Fruit fly (Drosophila melanogaster) whole organism, embryonic: ENCODE measurements around the gene CG12081.

Source experiments
- Aef1 ChIP-seq: fragments of 200-800 bp; sonication (Bioruptor generic); IDR thresholded peaks from 3 replicates; pipeline ENCODE4 v1.3.6; 2022; ENCODE audit warnings: missing biosample characterization, missing genetic modification characterization
- Atf6 ChIP-seq: fragments of 200-800 bp; sonication (Bioruptor generic); IDR thresholded peaks from 2 replicates; pipeline ENCODE4 v1.3.6; 2022; ENCODE audit warnings: missing biosample characterization, missing genetic modification characterization
- B-H1 ChIP-seq: fragments of 200-800 bp; sonication (Bioruptor generic); IDR thresholded peaks from 3 replicates; pipeline ENCODE4 v1.3.6; 2022; ENCODE audit warnings: missing biosample characterization, missing genetic modification characterization
- B-H2 ChIP-seq: fragments of 200-800 bp; sonication (Bioruptor generic); optimal IDR thresholded peaks from 2 replicates; lab custom pipeline; 2018; ENCODE audit warnings: missing biosample characterization, mild to moderate bottlenecking, missing genetic modification characterization
- Blimp-1 ChIP-seq: fragments of 200-800 bp; sonication (Bioruptor generic); optimal IDR thresholded peaks from 3 replicates; lab custom pipeline; 2018; ENCODE audit warnings: missing biosample characterization, missing genetic modification characterization, mild to moderate bottlenecking, moderate library complexity, missing genetic modification reagents
- CG10654 ChIP-seq: fragments of 200-800 bp; sonication (Bioruptor generic); optimal IDR thresholded peaks from 2 replicates; lab custom pipeline; 2016; ENCODE audit warnings: missing biosample characterization, missing genetic modification characterization
- CG10959 ChIP-seq: fragments of 200-800 bp; sonication (Bioruptor generic); IDR thresholded peaks from 2 replicates; pipeline ENCODE4 v1.3.6; 2022; ENCODE audit warnings: missing biosample characterization, missing genetic modification characterization
- CG12299 ChIP-seq: fragments of 200-800 bp; sonication (Bioruptor generic); optimal IDR thresholded peaks from 2 replicates; lab custom pipeline; 2018; ENCODE audit warnings: missing biosample characterization, mild to moderate bottlenecking, missing genetic modification characterization
- CG1529 ChIP-seq: fragments of 200-800 bp; sonication (Bioruptor generic); optimal IDR thresholded peaks from 3 replicates; lab custom pipeline; 2018; ENCODE audit warnings: missing biosample characterization, missing genetic modification characterization
- CG16813 ChIP-seq: fragments of 200-800 bp; sonication (Bioruptor generic); IDR thresholded peaks from 3 replicates; pipeline ENCODE4 v1.3.6; 2022; ENCODE audit warnings: missing biosample characterization, missing genetic modification characterization; ENCODE audit not compliant: partially characterized antibody
- CG30403 ChIP-seq: fragments of 200-800 bp; sonication (Bioruptor generic); optimal IDR thresholded peaks from 3 replicates; lab custom pipeline; 2016; ENCODE audit warnings: missing biosample characterization, missing genetic modification characterization
- CG31224 ChIP-seq: fragments of 200-800 bp; sonication (Bioruptor generic); IDR thresholded peaks from 2 replicates; pipeline ENCODE4 v1.3.6; 2022; ENCODE audit warnings: missing biosample characterization, missing genetic modification characterization
- CG3163 ChIP-seq: fragments of 200-800 bp; sonication (Bioruptor generic); optimal IDR thresholded peaks from 3 replicates; lab custom pipeline; 2016; ENCODE audit warnings: missing biosample characterization, missing genetic modification characterization
- CG34376 ChIP-seq: fragments of 200-800 bp; sonication (Bioruptor generic); optimal IDR thresholded peaks from 2 replicates; lab custom pipeline; 2018; ENCODE audit warnings: missing biosample characterization, mild to moderate bottlenecking, missing genetic modification characterization
- CG6791 ChIP-seq: fragments of 200-800 bp; sonication (Bioruptor generic); IDR thresholded peaks from 3 replicates; pipeline ENCODE4 v1.3.6; 2022; ENCODE audit warnings: missing biosample characterization, missing genetic modification characterization; ENCODE audit not compliant: partially characterized antibody
- CG7357 ChIP-seq: fragments of 200-800 bp; sonication (Bioruptor generic); IDR thresholded peaks from 3 replicates; pipeline ENCODE4 v1.3.6; 2022; ENCODE audit warnings: missing biosample characterization, missing genetic modification characterization
- CG9727 ChIP-seq: fragments of 200-800 bp; sonication (Bioruptor generic); optimal IDR thresholded peaks from 3 replicates; lab custom pipeline; 2017; ENCODE audit warnings: missing biosample characterization, mild to moderate bottlenecking, missing genetic modification characterization
- CHES-1-like ChIP-seq: fragments of 200-800 bp; sonication (Bioruptor generic); optimal IDR thresholded peaks from 2 replicates; lab custom pipeline; 2016; ENCODE audit warnings: missing biosample characterization, missing genetic modification characterization
- Dad ChIP-seq: fragments of 200-800 bp; sonication (Bioruptor generic); optimal IDR thresholded peaks from 3 replicates; lab custom pipeline; 2016; ENCODE audit warnings: missing biosample characterization, missing genetic modification characterization
- Dll ChIP-seq: fragments of 200-800 bp; sonication (Bioruptor generic); IDR thresholded peaks from 4 replicates; pipeline ENCODE4 v1.3.6; 2022; ENCODE audit warnings: missing biosample characterization, missing genetic modification characterization; ENCODE audit not compliant: partially characterized antibody
- Doc3 ChIP-seq: fragments of 200-800 bp; sonication (Bioruptor generic); IDR thresholded peaks from 3 replicates; pipeline ENCODE4 v1.3.6; 2022; ENCODE audit warnings: missing biosample characterization, missing genetic modification characterization; ENCODE audit not compliant: partially characterized antibody
- Drgx ChIP-seq: fragments of 200-800 bp; sonication (Bioruptor generic); IDR thresholded peaks from 2 replicates; pipeline ENCODE4 v1.3.6; 2022; ENCODE audit warnings: missing biosample characterization, missing genetic modification characterization
- E2f2 ChIP-seq: fragments of 200-800 bp; sonication (Bioruptor generic); IDR thresholded peaks from 2 replicates; pipeline ENCODE4 v1.3.6; 2022; ENCODE audit warnings: missing biosample characterization, missing genetic modification characterization
- Gsc ChIP-seq: fragments of 200-800 bp; sonication (Bioruptor generic); IDR thresholded peaks from 2 replicates; pipeline ENCODE4 v1.3.6; 2022; ENCODE audit warnings: missing biosample characterization, missing genetic modification characterization
- HLH3B ChIP-seq: fragments of 200-800 bp; sonication (Bioruptor generic); IDR thresholded peaks from 2 replicates; pipeline ENCODE4 v1.3.6; 2022; ENCODE audit warnings: missing biosample characterization, missing genetic modification characterization
- Hr3 ChIP-seq: fragments of 200-800 bp; sonication (Bioruptor generic); optimal IDR thresholded peaks from 3 replicates; lab custom pipeline; 2016; ENCODE audit warnings: missing biosample characterization, missing genetic modification characterization
- Max ChIP-seq: fragments of 200-800 bp; sonication (Bioruptor generic); optimal IDR thresholded peaks from 2 replicates; lab custom pipeline; 2016; ENCODE audit warnings: missing biosample characterization, mild to moderate bottlenecking, missing genetic modification characterization
- Rfx ChIP-seq: fragments of 200-800 bp; sonication (Bioruptor generic); IDR thresholded peaks from 2 replicates; pipeline ENCODE4 v1.3.6; 2022; ENCODE audit warnings: missing biosample characterization, missing genetic modification characterization
- Usf ChIP-seq: fragments of 200-800 bp; sonication (Bioruptor generic); optimal IDR thresholded peaks from 2 replicates; lab custom pipeline; 2017; ENCODE audit warnings: missing genotype, missing biosample characterization, missing genetic modification characterization
- Xbp1 ChIP-seq: fragments of 200-800 bp; sonication (Bioruptor generic); optimal IDR thresholded peaks from 3 replicates; lab custom pipeline; 2016; ENCODE audit warnings: missing biosample characterization, mild to moderate bottlenecking, missing genetic modification characterization
- aop ChIP-seq: fragments of 200-800 bp; sonication (Bioruptor generic); IDR thresholded peaks from 2 replicates; pipeline ENCODE4 v1.3.6; 2022; ENCODE audit warnings: missing biosample characterization, missing genetic modification characterization
- ase ChIP-seq: fragments of 200-800 bp; sonication (Bioruptor generic); IDR thresholded peaks from 3 replicates; pipeline ENCODE4 v1.3.6; 2022; ENCODE audit warnings: missing biosample characterization, missing genetic modification characterization
- bowl ChIP-seq: fragments of 200-800 bp; sonication (Bioruptor generic); IDR thresholded peaks from 2 replicates; pipeline ENCODE4 v1.3.6; 2022; ENCODE audit warnings: missing biosample characterization, missing genetic modification characterization
- croc ChIP-seq: fragments of 200-800 bp; sonication (Bioruptor generic); conservative IDR thresholded peaks from 3 replicates; pipeline ENCODE4 v1.3.6; 2022; ENCODE audit warnings: missing biosample characterization, missing genetic modification characterization
- dmrt11E ChIP-seq: fragments of 200-800 bp; sonication (Bioruptor generic); optimal IDR thresholded peaks from 3 replicates; lab custom pipeline; 2018; ENCODE audit warnings: missing biosample characterization, mild to moderate bottlenecking, missing genetic modification characterization, moderate library complexity
- fd64A ChIP-seq: fragments of 200-800 bp; sonication (Bioruptor generic); optimal IDR thresholded peaks from 3 replicates; lab custom pipeline; 2018; ENCODE audit warnings: missing biosample characterization, mild to moderate bottlenecking, missing genetic modification characterization
- grau ChIP-seq: fragments of 200-800 bp; optimal IDR thresholded peaks from 3 replicates; lab custom pipeline; 2019; ENCODE audit warnings: missing biosample characterization, mild to moderate bottlenecking, missing genetic modification characterization, moderate library complexity
- ind ChIP-seq: fragments of 200-800 bp; sonication (Bioruptor generic); optimal IDR thresholded peaks from 3 replicates; lab custom pipeline; 2016; ENCODE audit warnings: missing biosample characterization, missing genetic modification characterization
- inv ChIP-seq: fragments of 200-800 bp; sonication (Bioruptor generic); IDR thresholded peaks from 2 replicates; pipeline ENCODE4 v1.3.6; 2022; ENCODE audit warnings: missing biosample characterization, missing genetic modification characterization; ENCODE audit not compliant: partially characterized antibody
- kni ChIP-seq: fragments of 200-800 bp; sonication (Bioruptor generic); optimal IDR thresholded peaks from 3 replicates; lab custom pipeline; 2017; ENCODE audit warnings: mild to moderate bottlenecking, missing biosample characterization, missing genetic modification reagents, missing genetic modification characterization
- lbe ChIP-seq: fragments of 200-800 bp; sonication (Bioruptor generic); optimal IDR thresholded peaks from 2 replicates; lab custom pipeline; 2016; ENCODE audit warnings: missing biosample characterization, mild to moderate bottlenecking, missing genetic modification characterization
- luna ChIP-seq: fragments of 200-800 bp; sonication (Bioruptor generic); optimal IDR thresholded peaks from 2 replicates; lab custom pipeline; 2016; ENCODE audit warnings: missing biosample characterization, missing genetic modification characterization
- nom ChIP-seq: fragments of 200-800 bp; sonication (Bioruptor generic); optimal IDR thresholded peaks from 2 replicates; lab custom pipeline; 2017; ENCODE audit warnings: missing biosample characterization, missing genetic modification characterization, mild to moderate bottlenecking, moderate library complexity, missing genetic modification reagents
- onecut ChIP-seq: fragments of 200-800 bp; sonication (Bioruptor generic); IDR thresholded peaks from 2 replicates; pipeline ENCODE4 v1.3.6; 2022; ENCODE audit warnings: missing biosample characterization, missing genetic modification characterization
- pho ChIP-seq: fragments of 200-800 bp; sonication (Bioruptor generic); optimal IDR thresholded peaks from 2 replicates; lab custom pipeline; 2016; ENCODE audit warnings: missing biosample characterization, missing genetic modification characterization
- pros ChIP-seq: fragments of 200-800 bp; sonication (Bioruptor generic); optimal IDR thresholded peaks from 3 replicates; lab custom pipeline; 2019; ENCODE audit warnings: missing biosample characterization, mild to moderate bottlenecking, missing genetic modification characterization, moderate library complexity
- shn ChIP-seq: fragments of 200-800 bp; sonication (Bioruptor generic); optimal IDR thresholded peaks from 3 replicates; lab custom pipeline; 2016; ENCODE audit warnings: missing biosample characterization, missing genetic modification characterization
- sna ChIP-seq: fragments of 200-800 bp; sonication (Bioruptor generic); IDR thresholded peaks from 2 replicates; pipeline ENCODE4 v1.3.6; 2022; ENCODE audit warnings: missing biosample characterization, missing genetic modification characterization; ENCODE audit not compliant: partially characterized antibody
- tgo ChIP-seq: fragments of 200-800 bp; sonication (Bioruptor generic); IDR thresholded peaks from 3 replicates; pipeline ENCODE4 v1.3.6; 2022; ENCODE audit warnings: missing biosample characterization, missing genetic modification characterization
- tna ChIP-seq: fragments of 200-800 bp; sonication (Bioruptor generic); IDR thresholded peaks from 2 replicates; pipeline ENCODE4 v1.3.6; 2022; ENCODE audit warnings: missing biosample characterization, missing genetic modification characterization; ENCODE audit not compliant: partially characterized antibody
- ttk ChIP-seq: fragments of 200-800 bp; sonication (Bioruptor generic); IDR thresholded peaks from 2 replicates; pipeline ENCODE4 v2.1.2; 2022; ENCODE audit warnings: missing biosample characterization, missing genetic modification characterization

The CG12081 gene

DNA sequence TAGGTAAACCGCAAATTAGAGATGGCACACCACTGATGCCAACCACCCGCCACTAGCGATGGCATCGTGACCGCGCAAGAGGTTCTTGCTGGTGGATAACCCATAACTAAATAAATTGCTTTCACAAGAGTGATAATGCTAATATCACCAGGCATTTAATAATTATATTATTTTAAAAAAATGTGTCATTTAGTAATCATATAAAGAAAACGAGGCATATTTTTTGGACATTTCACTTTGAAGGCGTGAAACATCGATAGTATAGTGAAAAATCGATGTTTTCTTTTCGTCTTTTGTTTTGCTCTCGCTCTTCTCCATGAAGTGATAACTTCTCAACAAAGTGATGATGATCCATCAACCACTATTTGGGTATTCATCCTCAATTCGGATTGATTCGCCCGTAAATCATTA, 29.8 kb upstream of the CG12081 start, which contains the start of gene IntS4 (continued):
- TF ChIP-seq shn (GFP tag; lab: Kevin White, UChicago): peak; percentile 8
- TF ChIP-seq CG30403 (GFP tag; lab: Kevin White, UChicago): peak; percentile 73
- TF ChIP-seq tna (GFP tag; lab: Robert Waterston, UW): peak; percentile 85; the same call in 1 of the 2 replicates
- TF ChIP-seq CG10654: peak; percentile 56
- TF ChIP-seq sna (GFP tag; lab: Robert Waterston, UW): peak; percentile 95
- TF ChIP-seq Usf (GFP tag; lab: Kevin White, UChicago): peak; percentile 26
- no peak for TF ChIP-seq CG3163 (GFP tag; lab: Kevin White, UChicago)
- peak; percentile 79 for TF ChIP-seq B-H2
- TF ChIP-seq lbe (GFP tag; lab: Kevin White, UChicago): peak; percentile 75
- peak; percentile 51; the same call in 1 of the 3 replicates for TF ChIP-seq ase
- no peak for TF ChIP-seq fd64A (GFP tag; lab: Kevin White, UChicago)
- TF ChIP-seq nom (GFP tag; lab: Kevin White, UChicago): peak; percentile 21
- TF ChIP-seq Dad (GFP tag; lab: Kevin White, UChicago): peak; percentile 34
- TF ChIP-seq aop (GFP tag; lab: Robert Waterston, UW): no peak
- TF ChIP-seq Xbp1 (GFP tag; lab: Kevin White, UChicago): peak; percentile 70
- TF ChIP-seq onecut (GFP tag; lab: Robert Waterston, UW): peak; percentile 57
- TF ChIP-seq Blimp-1 (GFP tag; lab: Kevin White, UChicago): no peak
- peak; percentile 56 for TF ChIP-seq Drgx (GFP tag; lab: Robert Waterston, UW)
- TF ChIP-seq Aef1 (GFP tag; lab: Robert Waterston, UW): peak; percentile 50; the same call in 2 of the 3 replicates
- TF ChIP-seq HLH3B: peak; percentile 41; the same call in 1 of the 2 replicates
- no peak for TF ChIP-seq Gsc (GFP tag; lab: Robert Waterston, UW)
- TF ChIP-seq kni (GFP tag; lab: Kevin White, UChicago): peak; percentile 4
- peak; percentile 96 for TF ChIP-seq CG16813
- peak; percentile 98 for TF ChIP-seq Dll (GFP tag; lab: Robert Waterston, UW)
- TF ChIP-seq CG12299: peak; percentile 9
- TF ChIP-seq dmrt11E (tag; lab: Kevin White, UChicago): peak; percentile 45
- peak; percentile 61 for TF ChIP-seq Hr3 (GFP tag; lab: Kevin White, UChicago)
- peak; percentile 34; the same call in 1 of the 2 replicates for TF ChIP-seq CG31224 (GFP tag; lab: Robert Waterston, UW)
- TF ChIP-seq CG6791 (GFP tag; lab: Robert Waterston, UW): peak; percentile 88
- no peak for TF ChIP-seq CG1529 (GFP tag; lab: Kevin White, UChicago)
- TF ChIP-seq Doc3 (GFP tag; lab: Robert Waterston, UW): peak; percentile 96
- TF ChIP-seq CG9727 (GFP tag; lab: Kevin White, UChicago): peak; percentile 68
- TF ChIP-seq pho (GFP tag; lab: Kevin White, UChicago): peak; percentile 14
- TF ChIP-seq CHES-1-like (GFP tag; lab: Kevin White, UChicago): peak; percentile 8
- no peak for TF ChIP-seq croc (GFP tag; lab: Robert Waterston, UW)
- TF ChIP-seq luna (GFP tag; lab: Kevin White, UChicago): peak; percentile 15
- TF ChIP-seq CG34376 (GFP tag; lab: Kevin White, UChicago): peak; percentile 29
- peak; percentile 75 for TF ChIP-seq Max (GFP tag; lab: Kevin White, UChicago)
- TF ChIP-seq CG10959 (GFP tag; lab: Robert Waterston, UW): peak; percentile 42; the same call in 1 of the 2 replicates
- peak; percentile 50 for TF ChIP-seq E2f2
- TF ChIP-seq inv (GFP tag; lab: Robert Waterston, UW): peak; percentile 94
- peak; percentile 83 for TF ChIP-seq Rfx
- no peak for TF ChIP-seq pros (GFP tag; lab: Kevin White, UChicago)
- no peak for TF ChIP-seq B-H1 (GFP tag; lab: Robert Waterston, UW)
- TF ChIP-seq tgo (GFP tag; lab: Robert Waterston, UW): peak; percentile 53
- no peak for TF ChIP-seq CG7357 (GFP tag; lab: Robert Waterston, UW)
- TF ChIP-seq ttk: 0 out of 2 replicates have a peak, but pooled peaks have one; percentile 11
- TF ChIP-seq Atf6: peak; percentile 38; the same call in 1 of the 2 replicates
- peak; percentile 76 for TF ChIP-seq ind (GFP tag; lab: Kevin White, UChicago)
- TF ChIP-seq grau (tag; lab: Kevin White, UChicago): peak; percentile 72
- no peak for TF ChIP-seq bowl (GFP tag; lab: Robert Waterston, UW)
